Worm (Caenorhabditis elegans) whole organism, L1 larva: ENCODE results near the gene irld-45.

ENCODE experiments used
- C04F5.9 ChIP-seq: sonication (generic microtip); optimal IDR thresholded peaks from 2 replicates; lab custom pipeline; 2016; ENCODE audit warnings: missing genetic modification characterization, missing compliant biosample characterization
- C34B4.2 ChIP-seq: sonication (generic microtip); optimal IDR thresholded peaks from 2 replicates; lab custom pipeline; 2017; ENCODE audit warnings: mild to moderate bottlenecking, missing genetic modification characterization, missing compliant biosample characterization
- Y116A8C.19 ChIP-seq: sonication (generic microtip); optimal IDR thresholded peaks from 2 replicates; lab custom pipeline; 2016; ENCODE audit warnings: missing compliant biosample characterization, missing genetic modification characterization, borderline replicate concordance
- aha-1 ChIP-seq: fragments of 150-350 bp; optimal IDR thresholded peaks from 2 replicates; lab custom pipeline; 2014; ENCODE audit warnings: missing biosample characterization, missing genetic modification characterization
- aly-2 ChIP-seq: fragments of 150-350 bp; optimal IDR thresholded peaks from 2 replicates; lab custom pipeline; 2014; ENCODE audit warnings: missing biosample characterization, missing genetic modification characterization
- ama-1 ChIP-seq: fragments of 150-350 bp; optimal IDR thresholded peaks from 2 replicates; lab custom pipeline; 2014
- blmp-1 ChIP-seq: fragments of 150-350 bp; optimal IDR thresholded peaks from 2 replicates; lab custom pipeline; 2014; ENCODE audit warnings: missing biosample characterization, missing genetic modification characterization
- ceh-88 ChIP-seq: fragments of 200-800 bp; sonication (Bioruptor generic); IDR thresholded peaks from 2 replicates; pipeline ENCODE4 v1.3.6; 2022; ENCODE audit warnings: missing genetic modification characterization, missing compliant biosample characterization
- ces-1 ChIP-seq: fragments of 150-350 bp; optimal IDR thresholded peaks from 2 replicates; lab custom pipeline; 2014; ENCODE audit warnings: missing biosample characterization, missing genetic modification reagents, missing genetic modification characterization
- dpl-1 ChIP-seq, 3 experiments: fragments of 150-350 bp in 2 of 3; sonication (generic microtip) in 1 of 3; optimal IDR thresholded peaks; 2 replicates each; lab custom pipeline; 2014 to 2017; ENCODE audit warnings: missing biosample characterization in 3 of 3, missing genetic modification characterization in 3 of 3, missing genetic modification reagents in 3 of 3
- dsc-1 ChIP-seq: sonication (generic microtip); optimal IDR thresholded peaks from 2 replicates; lab custom pipeline; 2016; ENCODE audit warnings: mild to moderate bottlenecking, missing genetic modification characterization, missing compliant biosample characterization
- elt-2 ChIP-seq: sonication (generic microtip); optimal IDR thresholded peaks from 2 replicates; lab custom pipeline; 2016; ENCODE audit warnings: missing genetic modification characterization, mild to moderate bottlenecking, inconsistent platforms, missing compliant biosample characterization, missing genetic modification reagents
- elt-3 ChIP-seq, 6 experiments: fragments of 150-350 bp in 1 of 6; sonication (generic microtip); optimal IDR thresholded peaks; 2 replicates each; lab custom pipeline; 2017 to 2018; ENCODE audit warnings: missing biosample characterization in 6 of 6, missing genetic modification characterization in 6 of 6, inconsistent platforms in 1 of 6
- ets-5 ChIP-seq: fragments of 200-800 bp; sonication (Bioruptor generic); IDR thresholded peaks from 2 replicates; pipeline ENCODE4 v1.3.6; 2022; ENCODE audit warnings: missing genetic modification characterization, missing compliant biosample characterization
- fkh-10 ChIP-seq: sonication (generic microtip); optimal IDR thresholded peaks from 2 replicates; lab custom pipeline; 2017; ENCODE audit warnings: missing biosample characterization, missing genetic modification reagents, missing genetic modification characterization
- fos-1 ChIP-seq: fragments of 150-350 bp; optimal IDR thresholded peaks from 2 replicates; lab custom pipeline; 2014; ENCODE audit warnings: missing biosample characterization, missing genetic modification characterization
- hlh-17 ChIP-seq: fragments of 200-800 bp; sonication (Bioruptor generic); optimal IDR thresholded peaks from 2 replicates; lab custom pipeline; 2018; ENCODE audit warnings: missing genetic modification characterization, mild to moderate bottlenecking, missing compliant biosample characterization, moderate library complexity, borderline replicate concordance
- hlh-4 ChIP-seq: sonication (generic microtip); optimal IDR thresholded peaks from 2 replicates; lab custom pipeline; 2016; ENCODE audit warnings: mild to moderate bottlenecking, missing genetic modification characterization, missing compliant biosample characterization
- hpl-2 ChIP-seq: fragments of 150-350 bp; optimal IDR thresholded peaks from 2 replicates; lab custom pipeline; 2014; ENCODE audit warnings: missing biosample characterization, missing genetic modification reagents, missing genetic modification characterization
- irx-1 ChIP-seq: sonication (generic microtip); optimal IDR thresholded peaks from 2 replicates; lab custom pipeline; 2016; ENCODE audit warnings: missing genetic modification characterization, missing compliant biosample characterization
- isw-1 ChIP-seq: fragments of 200-800 bp; sonication (Bioruptor generic); IDR thresholded peaks from 2 replicates; pipeline ENCODE4 v1.3.6; 2022; ENCODE audit warnings: missing genetic modification characterization, missing compliant biosample characterization
- jun-1 ChIP-seq: fragments of 150-350 bp; optimal IDR thresholded peaks from 2 replicates; lab custom pipeline; 2014; ENCODE audit warnings: missing biosample characterization, missing genetic modification reagents, missing genetic modification characterization
- lin-35 ChIP-seq, 2 experiments: fragments of 150-350 bp; optimal IDR thresholded peaks; 2 replicates each; lab custom pipeline; 2014; ENCODE audit warnings: missing biosample characterization in 2 of 2, missing genetic modification characterization in 2 of 2, missing genetic modification reagents in 2 of 2
- lin-39 ChIP-seq: fragments of 150-350 bp; optimal IDR thresholded peaks from 2 replicates; lab custom pipeline; 2014; ENCODE audit warnings: missing biosample characterization, missing genetic modification reagents, missing genetic modification characterization
- nhr-12 ChIP-seq: sonication (generic microtip); optimal IDR thresholded peaks from 2 replicates; lab custom pipeline; 2017; ENCODE audit warnings: missing biosample characterization, missing genetic modification characterization
- nhr-20 ChIP-seq: sonication (generic microtip); optimal IDR thresholded peaks from 2 replicates; lab custom pipeline; 2016; ENCODE audit warnings: mild to moderate bottlenecking, missing genetic modification characterization, missing compliant biosample characterization
- nhr-237 ChIP-seq: fragments of 150-350 bp; optimal IDR thresholded peaks from 2 replicates; lab custom pipeline; 2014; ENCODE audit warnings: missing biosample characterization, missing genetic modification characterization
- nhr-47 ChIP-seq: sonication (generic microtip); optimal IDR thresholded peaks from 2 replicates; lab custom pipeline; 2016; ENCODE audit warnings: mild to moderate bottlenecking, missing genetic modification characterization, moderate library complexity, missing compliant biosample characterization
- nhr-77 ChIP-seq: fragments of 150-350 bp; optimal IDR thresholded peaks from 2 replicates; lab custom pipeline; 2014; ENCODE audit warnings: missing biosample characterization, missing genetic modification characterization
- nhr-84 ChIP-seq: sonication (generic microtip); optimal IDR thresholded peaks from 2 replicates; lab custom pipeline; 2017; ENCODE audit warnings: missing biosample characterization, missing genetic modification characterization
- nhr-85 ChIP-seq: sonication (generic microtip); peaks from one replicate; lab custom pipeline; 2016; ENCODE audit warnings: missing genetic modification characterization, inconsistent platforms, missing compliant biosample characterization
- nhr-90 ChIP-seq: sonication (generic microtip); optimal IDR thresholded peaks from 2 replicates; lab custom pipeline; 2016; ENCODE audit warnings: mild to moderate bottlenecking, missing genetic modification characterization, missing compliant biosample characterization; ENCODE audit not compliant: poor library complexity
- pax-3 ChIP-seq: fragments of 200-800 bp; sonication (Bioruptor generic); optimal IDR thresholded peaks from 2 replicates; lab custom pipeline; 2018; ENCODE audit warnings: mild to moderate bottlenecking, missing genetic modification characterization, moderate library complexity, missing compliant biosample characterization
- pqm-1 ChIP-seq: sonication (generic microtip); optimal IDR thresholded peaks from 3 replicates; lab custom pipeline; 2017; ENCODE audit warnings: missing biosample characterization, missing genetic modification characterization
- rnt-1 ChIP-seq: sonication (generic microtip); optimal IDR thresholded peaks from 2 replicates; lab custom pipeline; 2016; ENCODE audit warnings: mild to moderate bottlenecking, missing genetic modification characterization, moderate library complexity, missing compliant biosample characterization
- skn-1 ChIP-seq: fragments of 150-350 bp; optimal IDR thresholded peaks from 2 replicates; lab custom pipeline; 2014; ENCODE audit warnings: missing biosample characterization, missing genetic modification characterization
- snpc-4 ChIP-seq: fragments of 150-350 bp; optimal IDR thresholded peaks from 2 replicates; lab custom pipeline; 2014; ENCODE audit warnings: missing biosample characterization, missing genetic modification characterization
- snu-23 ChIP-seq: sonication (generic microtip); optimal IDR thresholded peaks from 2 replicates; lab custom pipeline; 2016; ENCODE audit warnings: missing genetic modification characterization, missing compliant biosample characterization
- sup-37 ChIP-seq: fragments of 200-800 bp; sonication (Bioruptor generic); optimal IDR thresholded peaks from 2 replicates; lab custom pipeline; 2018; ENCODE audit warnings: mild to moderate bottlenecking, missing genetic modification characterization, missing compliant biosample characterization
- tbx-2 ChIP-seq: sonication (generic microtip); optimal IDR thresholded peaks from 2 replicates; lab custom pipeline; 2016; ENCODE audit warnings: missing genetic modification characterization, missing compliant biosample characterization
- unc-30 ChIP-seq: sonication (generic microtip); optimal IDR thresholded peaks from 2 replicates; lab custom pipeline; 2017; ENCODE audit warnings: missing biosample characterization, missing genetic modification characterization
- unc-86 ChIP-seq: sonication (generic microtip); optimal IDR thresholded peaks from 2 replicates; lab custom pipeline; 2016; ENCODE audit warnings: missing genetic modification characterization, missing compliant biosample characterization
- unc-98 ChIP-seq: fragments of 200-800 bp; sonication (Bioruptor generic); IDR thresholded peaks from 2 replicates; pipeline ENCODE4 v1.3.6; 2022; ENCODE audit warnings: missing genetic modification characterization, missing compliant biosample characterization
- ztf-4 ChIP-seq: fragments of 150-350 bp; optimal IDR thresholded peaks from 2 replicates; lab custom pipeline; 2014; ENCODE audit warnings: missing biosample characterization, missing genetic modification characterization

The irld-45 gene

DNA sequence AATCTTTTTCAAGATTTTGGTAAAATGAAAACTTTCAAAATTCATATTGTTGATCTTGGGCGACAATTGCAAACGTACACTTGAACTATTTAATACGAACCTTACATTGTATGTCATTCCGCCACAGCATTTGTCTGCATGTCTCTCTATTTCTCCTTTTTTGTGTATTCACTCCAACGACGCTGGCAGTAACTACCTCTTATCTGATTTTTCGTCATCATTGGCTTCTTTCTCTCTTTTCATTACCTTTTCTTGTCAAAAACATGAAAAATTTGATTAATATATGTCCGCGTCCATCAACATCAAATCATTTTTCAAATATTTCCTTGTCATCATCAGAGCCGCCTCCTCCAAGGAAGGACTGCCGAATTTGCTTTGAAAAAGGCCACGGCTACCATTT lies 38.0 kb upstream of the irld-45 start, which contains the start of gene nhr-177:
Gene nhr-177 (plus strand): TSS at position 167 of the 400 bp plus-strand sequence.
- TF ChIP-seq unc-86 (tag; lab: Kevin White, UChicago) = no peak
- peak; percentile 28 for TF ChIP-seq blmp-1 (tag; lab: Kevin White, UChicago)
- no peak for TF ChIP-seq nhr-12 (tag; lab: Kevin White, UChicago)
- TF ChIP-seq ces-1 (GFP tag; lab: Kevin White, UChicago) = no peak
- TF ChIP-seq nhr-85 = peak; percentile 66
- peak; percentile 19 for TF ChIP-seq snu-23
- TF ChIP-seq nhr-84 (tag; lab: Kevin White, UChicago) = no peak
- TF ChIP-seq elt-3 (tag; optimal IDR thresholded peaks at IDR 0.05; lab: Kevin White, UChicago) = no peak
- TF ChIP-seq skn-1 (tag; lab: Kevin White, UChicago) = no peak
- no peak for TF ChIP-seq pax-3 (tag; lab: Kevin White, UChicago)
- TF ChIP-seq fkh-10 (GFP tag; lab: Kevin White, UChicago) = no peak
- no peak for TF ChIP-seq aly-2
- no peak for TF ChIP-seq hlh-4
- TF ChIP-seq ets-5 = no peak
- peak in 1 of 2 experiments; percentile 1 for TF ChIP-seq lin-35 (GFP tag; optimal IDR thresholded peaks at IDR 0.05; lab: Kevin White, UChicago)
- no peak for TF ChIP-seq irx-1
- no peak for TF ChIP-seq pqm-1 (tag; lab: Kevin White, UChicago)
- no peak for TF ChIP-seq C04F5.9 (tag; lab: Kevin White, UChicago)
- peak; percentile 45 for TF ChIP-seq elt-2
- no peak for TF ChIP-seq lin-39 (tag; lab: Kevin White, UChicago)
- no peak for TF ChIP-seq nhr-237 (tag; lab: Kevin White, UChicago)
- no peak for TF ChIP-seq ceh-88 (GFP tag; lab: Robert Waterston, UW)
- no peak for TF ChIP-seq dsc-1 (tag; lab: Kevin White, UChicago)
- no peak for TF ChIP-seq nhr-20
- no peak for TF ChIP-seq hpl-2 (GFP tag; lab: Kevin White, UChicago)
- TF ChIP-seq isw-1 (GFP tag; lab: Robert Waterston, UW) = no peak
- TF ChIP-seq fos-1 (tag; lab: Kevin White, UChicago) = no peak
- no peak for TF ChIP-seq sup-37 (GFP tag; lab: Kevin White, UChicago)
- peak; percentile 10 for TF ChIP-seq nhr-90 (tag; lab: Kevin White, UChicago)
- no peak for TF ChIP-seq snpc-4 (tag; lab: Kevin White, UChicago)
- TF ChIP-seq, all 84 proteins: peak for 6

DNA sequence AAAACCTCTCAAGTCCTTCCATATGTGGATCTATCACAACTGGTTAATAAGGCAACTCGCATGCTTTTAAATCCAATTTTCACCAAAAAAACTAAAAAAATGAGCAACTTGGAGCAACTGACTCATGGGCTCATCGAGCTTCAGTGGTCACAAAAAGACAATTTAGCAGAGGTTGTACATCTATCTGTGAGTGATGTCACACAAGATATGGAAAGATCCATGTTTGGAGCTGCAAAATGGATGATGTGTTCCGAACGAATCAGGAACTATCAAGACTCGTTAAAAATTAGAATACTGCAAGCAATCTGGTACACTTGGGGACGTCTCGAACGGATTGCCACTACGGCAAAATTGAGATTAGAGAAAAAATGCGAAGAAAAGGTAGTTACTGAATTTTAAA lies 36.5 kb upstream of the irld-45 start:
- TF ChIP-seq ztf-4 (tag; lab: Kevin White, UChicago) (no peak), unc-98 (no peak), dpl-1 (GFP tag; optimal IDR thresholded peaks at IDR 0.05; lab: Kevin White, UChicago) (no peak), nhr-77 (tag; lab: Kevin White, UChicago) (no peak), lin-35 (GFP tag; optimal IDR thresholded peaks at IDR 0.05; lab: Kevin White, UChicago) (no peak), nhr-47 (tag; lab: Kevin White, UChicago) (no peak), nhr-90 (tag; lab: Kevin White, UChicago) (no peak), jun-1 (tag; lab: Kevin White, UChicago) (no peak), snpc-4 (tag; lab: Kevin White, UChicago) (no peak), aly-2 (no peak), Y116A8C.19 (no peak), ama-1 (lab: Kevin White, UChicago) (no peak), hlh-17 (GFP tag; lab: Kevin White, UChicago) (no peak), C34B4.2 (tag; lab: Kevin White, UChicago) (no peak), tbx-2 (tag; lab: Kevin White, UChicago) (no peak)

DNA sequence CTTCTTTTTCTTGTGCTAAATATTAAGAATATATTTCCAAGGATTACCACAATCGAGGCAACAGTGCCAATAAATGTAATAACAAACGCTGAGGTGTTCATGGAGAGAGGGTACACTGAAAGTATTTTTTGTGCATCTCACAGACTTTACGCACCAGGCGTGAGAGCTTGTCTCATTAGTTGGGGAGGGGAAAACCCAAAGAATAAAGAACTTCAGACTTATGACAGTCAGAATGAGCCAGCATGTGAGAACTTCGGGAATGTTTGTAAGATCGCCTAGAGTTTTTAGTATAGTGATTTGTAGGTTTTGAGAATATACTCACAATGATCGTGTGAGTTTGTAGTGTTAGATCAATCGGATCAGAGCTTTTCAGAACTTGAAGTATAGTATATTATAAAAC lies 33.4 kb upstream of the irld-45 start, which contains the start of gene srbc-41:
Gene srbc-41 (minus strand): TSS at position 101 of the 400 bp plus-strand sequence.
- TF ChIP-seq ets-5 (no peak), aha-1 (no peak), unc-30 (tag; lab: Kevin White, UChicago) (no peak), ztf-4 (tag; lab: Kevin White, UChicago) (no peak), pqm-1 (tag; lab: Kevin White, UChicago) (no peak), nhr-237 (tag; lab: Kevin White, UChicago) (no peak), rnt-1 (tag; lab: Kevin White, UChicago) (no peak), irx-1 (no peak)
- TF ChIP-seq, all 84 proteins: peak for 0
